Worm (Caenorhabditis elegans) whole organism, L2 larva: ENCODE data around the gene C33H5.13.

Source experiments
- aly-2 ChIP-seq: fragments of 150-350 bp; optimal IDR thresholded peaks from 2 replicates; lab custom pipeline; 2014; ENCODE audit warnings: missing biosample characterization, missing genetic modification characterization
- ceh-82 ChIP-seq: fragments of 150-350 bp; optimal IDR thresholded peaks from 2 replicates; lab custom pipeline; 2014; ENCODE audit warnings: missing biosample characterization, missing genetic modification characterization
- dmd-4 ChIP-seq: sonication (generic microtip); optimal IDR thresholded peaks from 2 replicates; lab custom pipeline; 2017; ENCODE audit warnings: missing biosample characterization, missing genetic modification characterization
- fos-1 ChIP-seq: fragments of 150-350 bp; optimal IDR thresholded peaks from 2 replicates; lab custom pipeline; 2014; ENCODE audit warnings: missing biosample characterization, missing genetic modification characterization
- gmeb-1 ChIP-seq: fragments of 150-350 bp; optimal IDR thresholded peaks from 2 replicates; lab custom pipeline; 2014; ENCODE audit warnings: missing biosample characterization, missing genetic modification characterization
- lin-11 ChIP-seq: fragments of 150-350 bp; sonication (generic microtip); optimal IDR thresholded peaks from 2 replicates; lab custom pipeline; 2014; ENCODE audit warnings: missing biosample characterization, missing genetic modification characterization, inconsistent platforms, mixed read lengths
- lin-39 ChIP-seq: fragments of 150-350 bp; optimal IDR thresholded peaks from 2 replicates; lab custom pipeline; 2014; ENCODE audit warnings: missing biosample characterization, missing genetic modification reagents, missing genetic modification characterization
- nhr-21 ChIP-seq: fragments of 150-350 bp; optimal IDR thresholded peaks from 2 replicates; lab custom pipeline; 2014; ENCODE audit warnings: missing biosample characterization, missing genetic modification characterization
- nhr-25 ChIP-seq: fragments of 150-350 bp; sonication (generic microtip); optimal IDR thresholded peaks from 3 replicates; lab custom pipeline; 2014; ENCODE audit warnings: missing biosample characterization, missing genetic modification characterization
- nhr-6 ChIP-seq: fragments of 150-350 bp; optimal IDR thresholded peaks from 2 replicates; lab custom pipeline; 2014; ENCODE audit warnings: missing biosample characterization, missing genetic modification characterization
- nhr-77 ChIP-seq: fragments of 150-350 bp; optimal IDR thresholded peaks from 2 replicates; lab custom pipeline; 2014; ENCODE audit warnings: missing biosample characterization, missing genetic modification characterization
- skn-1 ChIP-seq: sonication (generic microtip); optimal IDR thresholded peaks from 2 replicates; lab custom pipeline; 2017; ENCODE audit warnings: missing biosample characterization, missing genetic modification characterization
- unc-39 ChIP-seq: fragments of 150-350 bp; optimal IDR thresholded peaks from 2 replicates; lab custom pipeline; 2014; ENCODE audit warnings: missing biosample characterization, missing genetic modification characterization
- ztf-4 ChIP-seq: fragments of 150-350 bp; optimal IDR thresholded peaks from 2 replicates; lab custom pipeline; 2014; ENCODE audit warnings: missing biosample characterization, missing genetic modification characterization

DNA sequence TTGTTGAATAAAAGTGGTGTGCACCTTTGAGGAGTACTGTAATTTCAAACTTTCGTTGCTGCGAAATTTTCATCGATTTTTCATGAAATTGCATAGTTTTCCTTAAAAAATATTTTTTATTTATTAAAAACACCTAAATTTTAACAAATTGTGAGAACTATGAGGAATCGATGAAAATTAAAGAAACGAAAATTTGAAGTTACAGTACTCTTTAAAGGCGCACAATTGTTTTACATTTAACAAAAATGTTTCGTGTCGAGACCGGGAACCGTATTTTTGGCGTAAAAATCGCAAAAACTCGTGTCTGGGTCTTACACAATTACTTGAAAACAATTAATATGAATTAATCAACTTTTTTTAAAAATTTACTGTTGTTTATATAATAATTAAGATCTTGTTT, 21.9 kb downstream of the C33H5.13 start, which contains the start of gene rdl-1:
- TF ChIP-seq fos-1 (tag; lab: Kevin White, UChicago) (no peak), unc-39 (tag; lab: Kevin White, UChicago) (no peak), nhr-21 (tag; lab: Kevin White, UChicago) (no peak), ztf-4 (tag; lab: Kevin White, UChicago) (no peak), skn-1 (tag; lab: Kevin White, UChicago) (no peak), nhr-6 (tag; lab: Kevin White, UChicago) (no peak), aly-2 (tag; lab: Kevin White, UChicago) (no peak), lin-39 (tag; lab: Kevin White, UChicago) (no peak), nhr-25 (tag; lab: Kevin White, UChicago) (no peak), dmd-4 (tag; lab: Kevin White, UChicago) (no peak), nhr-77 (tag; lab: Kevin White, UChicago) (no peak), ceh-82 (no peak), gmeb-1 (tag; lab: Kevin White, UChicago) (no peak), lin-11 (tag; lab: Kevin White, UChicago) (no peak)
